Worm (Caenorhabditis elegans): ENCODE measurements around the gene nhr-70.

nhr-70 gene

ce11 chrV:18639601-18640354, 23.4 kb downstream of the nhr-70 start, which contains the start of gene egas-1:
Gene egas-1, plus strand, starts transcription at chrV:18640304.
- TF ChIP-seq nhr-2 (tag; optimal IDR thresholded peaks at IDR 0.05) (no peak), sem-2 (GFP tag; optimal IDR thresholded peaks at IDR 0.05) (no peak), sptf-1 (tag; optimal IDR thresholded peaks at IDR 0.05) (no peak), nhr-76 (tag; optimal IDR thresholded peaks at IDR 0.05) (no peak), ceh-83 (GFP tag; optimal IDR thresholded peaks at IDR 0.05) (no peak), lsy-2 (tag; optimal IDR thresholded peaks at IDR 0.05) (no peak), unc-62 (GFP tag; optimal IDR thresholded peaks at IDR 0.05) (no peak), mep-1 (tag; optimal IDR thresholded peaks at IDR 0.05) (no peak), nhr-28 (tag; optimal IDR thresholded peaks at IDR 0.05) (no peak), flh-1 (GFP tag; optimal IDR thresholded peaks at IDR 0.05) (no peak)

ce11 chrV:18644258-18644657, 27.9 kb downstream of the nhr-70 start:
- TF ChIP-seq unc-39 (tag; optimal IDR thresholded peaks at IDR 0.05) (no peak), zip-8 (tag; optimal IDR thresholded peaks at IDR 0.05) (no peak), ham-2 (GFP tag; optimal IDR thresholded peaks at IDR 0.05) (no peak), unc-62 (GFP tag; optimal IDR thresholded peaks at IDR 0.05) (no peak), cnd-1 (tag; optimal IDR thresholded peaks at IDR 0.05) (no peak), flh-1 (GFP tag; optimal IDR thresholded peaks at IDR 0.05) (no peak), lin-32 (GFP tag; optimal IDR thresholded peaks at IDR 0.05) (no peak), ztf-11 (tag; optimal IDR thresholded peaks at IDR 0.05) (no peak), mep-1 (tag; optimal IDR thresholded peaks at IDR 0.05) (no peak), drap-1 (GFP tag; optimal IDR thresholded peaks at IDR 0.05) (no peak), elt-1 (tag; optimal IDR thresholded peaks at IDR 0.05; ENCODE audit: borderline replicate concordance, insufficient read depth) (no peak), sem-2 (GFP tag; optimal IDR thresholded peaks at IDR 0.05) (no peak), mls-2 (tag; optimal IDR thresholded peaks at IDR 0.05) (no peak), blmp-1 (tag; optimal IDR thresholded peaks at IDR 0.05) (no peak), pha-4 (tag; optimal IDR thresholded peaks at IDR 0.05) (no peak), ceh-43 (GFP tag; optimal IDR thresholded peaks at IDR 0.05) (no peak)

ce11 chrV:18650043-18650442, 33.7 kb downstream of the nhr-70 start, which contains the start of gene egas-2:
Gene egas-2, plus strand, starts transcription at chrV:18650343.
- TF ChIP-seq lin-13 (tag; optimal IDR thresholded peaks at IDR 0.05) (no peak), hlh-1 (tag; optimal IDR thresholded peaks at IDR 0.05) (no peak), drap-1 (GFP tag; optimal IDR thresholded peaks at IDR 0.05) (no peak), snpc-4 (tag; optimal IDR thresholded peaks at IDR 0.05) (no peak), unc-39 (tag; optimal IDR thresholded peaks at IDR 0.05) (no peak), ztf-11 (tag; optimal IDR thresholded peaks at IDR 0.05) (no peak), nhr-12 (tag; optimal IDR thresholded peaks at IDR 0.05) (no peak), nhr-28 (tag; optimal IDR thresholded peaks at IDR 0.05) (no peak), blmp-1 (tag; optimal IDR thresholded peaks at IDR 0.05) (no peak), sptf-1 (tag; optimal IDR thresholded peaks at IDR 0.05) (no peak), M03D4.4 (tag; optimal IDR thresholded peaks at IDR 0.05) (no peak), tbx-8 (GFP tag; optimal IDR thresholded peaks at IDR 0.05) (no peak)

- TF ChIP-seq mls-2 (tag; optimal IDR thresholded peaks at IDR 0.05) = no peak
- no peak for TF ChIP-seq ceh-39 (tag; optimal IDR thresholded peaks at IDR 0.05)
- no peak for TF ChIP-seq mab-5 (tag; optimal IDR thresholded peaks at IDR 0.05)
- TF ChIP-seq elt-3 (tag; optimal IDR thresholded peaks at IDR 0.05) = no peak
- no peak for TF ChIP-seq lin-32 (GFP tag; optimal IDR thresholded peaks at IDR 0.05)
- no peak for TF ChIP-seq sptf-1 (tag; optimal IDR thresholded peaks at IDR 0.05)
- no peak for TF ChIP-seq nhr-2 (tag; optimal IDR thresholded peaks at IDR 0.05)
- TF ChIP-seq pha-4 (tag; optimal IDR thresholded peaks at IDR 0.05) = no peak
- TF ChIP-seq cnd-1 (tag; optimal IDR thresholded peaks at IDR 0.05) = no peak
- TF ChIP-seq snpc-4 (tag; optimal IDR thresholded peaks at IDR 0.05) = no peak
- TF ChIP-seq bed-3 (GFP tag; optimal IDR thresholded peaks at IDR 0.05) = no peak
- TF ChIP-seq M03D4.4 (tag; optimal IDR thresholded peaks at IDR 0.05) = no peak
- no peak for TF ChIP-seq nhr-76 (tag; optimal IDR thresholded peaks at IDR 0.05)
- no peak for TF ChIP-seq unc-62 (GFP tag; optimal IDR thresholded peaks at IDR 0.05)
- no peak for TF ChIP-seq ces-1 (GFP tag; optimal IDR thresholded peaks at IDR 0.05)
- no peak for TF ChIP-seq flh-1 (GFP tag; optimal IDR thresholded peaks at IDR 0.05)
- no peak for TF ChIP-seq tbx-8 (GFP tag; optimal IDR thresholded peaks at IDR 0.05)
- TF ChIP-seq nhr-28 (tag; optimal IDR thresholded peaks at IDR 0.05) = no peak
These were observed 40.0 kb downstream of the nhr-70 start for ce11 chrV:18656363-18656762.
